Fruit fly (Drosophila melanogaster): ENCODE results near the gene Mp.

DNA sequence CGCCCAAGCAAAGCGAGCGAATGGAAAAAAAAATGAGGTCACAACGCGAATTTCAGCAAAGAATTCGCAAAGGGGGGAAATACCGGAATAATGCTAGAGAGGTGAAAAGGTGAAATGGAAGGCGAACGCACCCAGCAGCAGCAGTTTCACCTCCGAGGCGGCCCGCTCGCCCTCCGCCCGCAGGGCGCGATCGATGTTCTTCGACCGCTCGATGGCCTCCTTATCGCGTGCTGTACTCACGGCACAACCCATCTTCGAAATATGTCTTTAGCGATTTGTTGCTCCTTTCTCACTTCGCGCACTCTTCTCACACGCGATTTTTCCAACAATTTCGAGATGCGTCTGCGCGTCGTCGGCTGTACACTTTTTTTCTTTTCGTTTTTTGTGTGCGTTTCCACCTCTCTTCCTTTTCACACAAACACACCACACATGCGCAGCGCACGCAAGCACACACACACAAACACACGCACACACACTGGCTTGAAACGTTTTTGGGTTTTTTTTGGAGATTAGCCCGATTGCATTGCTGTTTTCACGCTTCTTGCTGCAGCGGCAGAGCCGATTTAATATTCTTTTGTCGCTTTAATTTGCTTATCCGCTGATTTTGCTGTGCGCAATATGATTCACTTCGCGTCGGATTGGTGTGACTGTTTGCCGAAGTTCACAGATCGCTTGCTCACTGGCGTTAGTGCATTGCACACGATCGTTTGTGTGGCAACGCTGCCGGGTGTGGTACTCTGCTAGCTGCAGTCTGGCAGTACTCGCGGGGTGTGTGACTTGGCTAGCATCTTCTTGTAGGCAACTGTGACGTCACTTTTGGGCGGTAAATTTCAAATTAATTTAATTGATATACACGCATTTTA is 19.0 kb upstream of the Mp start, which contains the start of gene Galphai:
- TF ChIP-seq CG16779 (GFP tag; IDR thresholded peaks at IDR 0.05) (no peak), fd64A (GFP tag; optimal IDR thresholded peaks at IDR 0.05) (no peak), CG8944 (GFP tag; optimal IDR thresholded peaks at IDR 0.05) (no peak), Jarid2 (GFP tag; optimal IDR thresholded peaks at IDR 0.05) (peak; percentile 72), dysf (GFP tag; IDR thresholded peaks at IDR 0.05) (peak; percentile 6; the same call in 1 of the 3 replicates), trh (GFP tag; optimal IDR thresholded peaks at IDR 0.05) (no peak)
